Worm (Caenorhabditis elegans): ENCODE data around the gene srsx-18.

srsx-18 gene

ce11 chrV:5901833-5902232 lies 20.5 kb upstream of the srsx-18 start, which contains the start of gene C04E6.5:
C04E6.5 (plus strand) TSS chrV:5902133.
- TF ChIP-seq hlh-4 (tag; optimal IDR thresholded peaks at IDR 0.05) (no peak), swsn-7 (tag; optimal IDR thresholded peaks at IDR 0.05) (no peak), ceh-8 (GFP tag; optimal IDR thresholded peaks at IDR 0.05) (no peak), elt-3 (tag; optimal IDR thresholded peaks at IDR 0.05) (no peak), elt-2 (tag; optimal IDR thresholded peaks at IDR 0.05) (no peak), tlp-1 (tag; optimal IDR thresholded peaks at IDR 0.05) (no peak), blmp-1 (tag; optimal IDR thresholded peaks at IDR 0.05) (no peak), dpl-1 (GFP tag; optimal IDR thresholded peaks at IDR 0.05) (no peak), fkh-8 (tag; optimal IDR thresholded peaks at IDR 0.05) (no peak), unc-98 (GFP tag; IDR thresholded peaks at IDR 0.05) (no peak), sox-4 (tag; optimal IDR thresholded peaks at IDR 0.05) (no peak)

- TF ChIP-seq nhr-90 (tag; optimal IDR thresholded peaks at IDR 0.05; ENCODE audit: poor library complexity) (no peak), unc-130 (tag; optimal IDR thresholded peaks at IDR 0.05) (no peak), lin-13 (GFP tag; optimal IDR thresholded peaks at IDR 0.05) (no peak), unc-30 (tag; optimal IDR thresholded peaks at IDR 0.05) (no peak), unc-86 (tag; optimal IDR thresholded peaks at IDR 0.05) (no peak), tbx-2 (tag; optimal IDR thresholded peaks at IDR 0.05) (no peak), nhr-237 (tag; optimal IDR thresholded peaks at IDR 0.05) (no peak), blmp-1 (tag; optimal IDR thresholded peaks at IDR 0.05) (no peak), lin-35 (GFP tag; optimal IDR thresholded peaks at IDR 0.05) (no peak), pqm-1 (tag; optimal IDR thresholded peaks at IDR 0.05) (no peak), lsy-2 (tag; optimal IDR thresholded peaks at IDR 0.05) (no peak)
Measured at ce11 chrV:5906252-5906651, 16.1 kb upstream of the srsx-18 start, which contains the start of gene srd-15. srd-15 (minus strand) TSS chrV:5906352.

- no peak for TF ChIP-seq grh-1 (GFP tag; IDR thresholded peaks at IDR 0.05)
- no peak for TF ChIP-seq nhr-28 (tag; optimal IDR thresholded peaks at IDR 0.05)
- TF ChIP-seq ztf-4 (tag; optimal IDR thresholded peaks at IDR 0.05), result no peak
- no peak for TF ChIP-seq ztf-11 (tag; optimal IDR thresholded peaks at IDR 0.05)
- TF ChIP-seq snpc-4 (tag; optimal IDR thresholded peaks at IDR 0.05), result no peak
- TF ChIP-seq nhr-47 (tag; optimal IDR thresholded peaks at IDR 0.05), result no peak
- no peak for TF ChIP-seq nhr-90 (tag; optimal IDR thresholded peaks at IDR 0.05; ENCODE audit: poor library complexity)
- TF ChIP-seq fos-1 (tag; optimal IDR thresholded peaks at IDR 0.05), result no peak
- TF ChIP-seq nhr-20 (tag; optimal IDR thresholded peaks at IDR 0.05), result no peak
- no peak for TF ChIP-seq nhr-11 (tag; optimal IDR thresholded peaks at IDR 0.05)
- TF ChIP-seq lin-14 (GFP tag; optimal IDR thresholded peaks at IDR 0.05), result no peak
- no peak for TF ChIP-seq sup-37 (GFP tag; optimal IDR thresholded peaks at IDR 0.05)
- no peak for TF ChIP-seq unc-130 (tag; optimal IDR thresholded peaks at IDR 0.05)
- no peak for TF ChIP-seq dsc-1 (tag; optimal IDR thresholded peaks at IDR 0.05)
- no peak for TF ChIP-seq ama-1 (optimal IDR thresholded peaks at IDR 0.05)
- no peak for TF ChIP-seq ets-5 (GFP tag; IDR thresholded peaks at IDR 0.05)
- no peak for TF ChIP-seq ceh-90 (tag; optimal IDR thresholded peaks at IDR 0.05)
Measured at ce11 chrV:5907090-5907489, 15.2 kb upstream of the srsx-18 start, which contains the start of gene C04E6.4. C04E6.4 (plus strand) TSS chrV:5907390.

- TF ChIP-seq nhr-11 (tag; optimal IDR thresholded peaks at IDR 0.05) (no peak), efl-1 (optimal IDR thresholded peaks at IDR 0.05) (no peak), efl-1 (GFP tag; optimal IDR thresholded peaks at IDR 0.05 in 1 of 2) (peak in 1 of 2 experiments; percentile 7)
Measured at ce11 chrV:5912426-5912825, 9.9 kb upstream of the srsx-18 start, which contains the start of gene C04E6.13. C04E6.13 (plus strand) TSS chrV:5912726.

Measured in whole organism, L1 larva.